Fruit fly (Drosophila melanogaster) whole organism, wandering third instar larva: ENCODE results near the gene Dhc62B.

Experiments
- Abd-B ChIP-seq: fragments of >200 bp; optimal IDR thresholded peaks from 2 replicates; lab custom pipeline; 2017; ENCODE audit warnings: missing biosample characterization, missing genetic modification characterization
- CG32264 ChIP-seq: fragments of 200-800 bp; sonication (Bioruptor generic); optimal IDR thresholded peaks from 2 replicates; lab custom pipeline; 2016; ENCODE audit warnings: missing biosample characterization, missing genetic modification characterization
- CG9705 ChIP-seq: fragments of 200-800 bp; sonication (Bioruptor generic); optimal IDR thresholded peaks from 2 replicates; lab custom pipeline; 2018; ENCODE audit warnings: missing biosample characterization, mild to moderate bottlenecking, missing genetic modification characterization
- CrebA ChIP-seq: fragments of 200-800 bp; sonication (Bioruptor generic); optimal IDR thresholded peaks from 2 replicates; lab custom pipeline; 2016; ENCODE audit warnings: missing biosample characterization, mild to moderate bottlenecking, missing genetic modification characterization, borderline replicate concordance
- Dfd ChIP-seq: fragments of >200 bp; optimal IDR thresholded peaks from 2 replicates; lab custom pipeline; 2017; ENCODE audit warnings: missing biosample characterization, missing genetic modification characterization
- Dif ChIP-seq: fragments of 200-275, 200-300 bp; sonication (Bioruptor generic); optimal IDR thresholded peaks from 2 replicates; lab custom pipeline; 2018; ENCODE audit warnings: missing biosample characterization, missing genetic modification characterization; ENCODE audit not compliant: partially characterized antibody
- GATAd ChIP-seq: sonication (Bioruptor generic); optimal IDR thresholded peaks from 2 replicates; lab custom pipeline; 2016; ENCODE audit warnings: missing biosample characterization, missing genetic modification characterization
- Hnf4 ChIP-seq: fragments of 200-800 bp; sonication (Bioruptor generic); optimal IDR thresholded peaks from 2 replicates; lab custom pipeline; 2016; ENCODE audit warnings: missing biosample characterization, mild to moderate bottlenecking, missing genetic modification characterization
- Hr83 ChIP-seq: fragments of 200-300 bp; sonication (Bioruptor generic); optimal IDR thresholded peaks from 2 replicates; lab custom pipeline; 2016; ENCODE audit warnings: missing biosample characterization, mild to moderate bottlenecking, missing genetic modification characterization, moderate library complexity; ENCODE audit not compliant: poor library complexity, severe bottlenecking
- Jra ChIP-seq: sonication (Bioruptor generic); optimal IDR thresholded peaks from 2 replicates; lab custom pipeline; 2016; ENCODE audit warnings: missing biosample characterization, missing genetic modification characterization
- Mio ChIP-seq: sonication (Bioruptor generic); optimal IDR thresholded peaks from 2 replicates; lab custom pipeline; 2016; ENCODE audit warnings: missing biosample characterization, missing genetic modification characterization
- Myc ChIP-seq: fragments of >200 bp; optimal IDR thresholded peaks from 2 replicates; lab custom pipeline; 2017
- OdsH ChIP-seq: fragments of 200-800 bp; sonication (Bioruptor generic); optimal IDR thresholded peaks from 2 replicates; lab custom pipeline; 2016; ENCODE audit warnings: missing biosample characterization, mild to moderate bottlenecking, missing genetic modification characterization
- Rel ChIP-seq, 2 experiments: fragments of 200-800 bp; sonication (Bioruptor generic) in 1 of 2; optimal IDR thresholded peaks; 2 replicates in 1 of 2; 3 replicates in 1 of 2; lab custom pipeline; 2016 to 2019; ENCODE audit warnings: mild to moderate bottlenecking in 2 of 2, missing biosample characterization in 2 of 2, missing genetic modification characterization in 2 of 2, moderate library complexity in 1 of 2
- Sp1 ChIP-seq: fragments of 200-800 bp; sonication (Bioruptor generic); optimal IDR thresholded peaks from 3 replicates; lab custom pipeline; 2019; ENCODE audit warnings: missing biosample characterization, mild to moderate bottlenecking, missing genetic modification characterization, moderate library complexity
- Vsx2 ChIP-seq: fragments of 200-300, 225-300 bp; sonication (Bioruptor generic); optimal IDR thresholded peaks from 2 replicates; lab custom pipeline; 2018; ENCODE audit warnings: missing biosample characterization, missing genetic modification characterization; ENCODE audit not compliant: partially characterized antibody
- br ChIP-seq: fragments of 200-800 bp; sonication (Bioruptor generic); optimal IDR thresholded peaks from 2 replicates; lab custom pipeline; 2016; ENCODE audit warnings: missing biosample characterization, missing genetic modification characterization
- brk ChIP-seq: fragments of 200-800 bp; sonication (Bioruptor generic); optimal IDR thresholded peaks from 2 replicates; lab custom pipeline; 2016; ENCODE audit warnings: missing biosample characterization, mild to moderate bottlenecking, missing genetic modification characterization
- dl ChIP-seq, 2 experiments: fragments of 175-275, 200-275 bp in 1 of 2; fragments of 200-275 bp in 1 of 2; sonication (Bioruptor generic); optimal IDR thresholded peaks; lab custom pipeline; 2018; ENCODE audit warnings: mild to moderate bottlenecking in 2 of 2, missing biosample characterization in 2 of 2, missing genetic modification characterization in 2 of 2, moderate library complexity in 2 of 2; ENCODE audit not compliant: partially characterized antibody in 2 of 2, insufficient read depth in 1 of 2
- dsf ChIP-seq: sonication (Bioruptor generic); optimal IDR thresholded peaks from 2 replicates; lab custom pipeline; 2016; ENCODE audit warnings: missing biosample characterization, missing genetic modification characterization, borderline replicate concordance
- ey ChIP-seq: fragments of 200-800 bp; sonication (Bioruptor generic); optimal IDR thresholded peaks from 2 replicates; lab custom pipeline; 2016; ENCODE audit warnings: missing biosample characterization, missing genetic modification characterization
- fru ChIP-seq: fragments of 200-800 bp; sonication (Bioruptor generic); optimal IDR thresholded peaks from 3 replicates; lab custom pipeline; 2016; ENCODE audit warnings: missing biosample characterization, mild to moderate bottlenecking, missing genetic modification characterization
- h ChIP-seq: fragments of 200-800 bp; sonication (Bioruptor generic); optimal IDR thresholded peaks from 3 replicates; lab custom pipeline; 2016; ENCODE audit warnings: missing biosample characterization, mild to moderate bottlenecking, missing genetic modification characterization
- jim ChIP-seq: fragments of 175-275, 200-325 bp; sonication (Bioruptor generic); optimal IDR thresholded peaks from 2 replicates; lab custom pipeline; 2016; ENCODE audit warnings: missing biosample characterization, mild to moderate bottlenecking, missing genetic modification characterization
- lola ChIP-seq: fragments of >200 bp; optimal IDR thresholded peaks from 2 replicates; lab custom pipeline; 2017; ENCODE audit warnings: missing biosample characterization, missing genetic modification characterization
- pan ChIP-seq: fragments of >200 bp; optimal IDR thresholded peaks from 2 replicates; lab custom pipeline; 2017
- psq ChIP-seq: fragments of 200-800 bp; sonication (Bioruptor generic); optimal IDR thresholded peaks from 3 replicates; lab custom pipeline; 2017; ENCODE audit warnings: missing biosample characterization, mild to moderate bottlenecking, missing genetic modification characterization, moderate library complexity
- rgr ChIP-seq: fragments of 200-800 bp; sonication (Bioruptor generic); optimal IDR thresholded peaks from 3 replicates; lab custom pipeline; 2016; ENCODE audit warnings: missing biosample characterization, mild to moderate bottlenecking, missing genetic modification characterization
- sage ChIP-seq: fragments of 200-800 bp; sonication (Bioruptor generic); optimal IDR thresholded peaks from 2 replicates; lab custom pipeline; 2016; ENCODE audit warnings: missing biosample characterization, mild to moderate bottlenecking, missing genetic modification characterization
- sv ChIP-seq: fragments of 200-800 bp; sonication (Bioruptor generic); optimal IDR thresholded peaks from 3 replicates; lab custom pipeline; 2016; ENCODE audit warnings: missing biosample characterization, missing genetic modification characterization
- tai ChIP-seq: sonication (Bioruptor generic); optimal IDR thresholded peaks from 2 replicates; lab custom pipeline; 2016; ENCODE audit warnings: missing biosample characterization, missing genetic modification characterization
- usp ChIP-seq: fragments of >200 bp; optimal IDR thresholded peaks from 2 replicates; lab custom pipeline; 2017; ENCODE audit warnings: missing biosample characterization, missing genetic modification characterization
- woc ChIP-seq: sonication (Bioruptor generic); optimal IDR thresholded peaks from 2 replicates; lab custom pipeline; 2016; ENCODE audit warnings: missing biosample characterization, mild to moderate bottlenecking, missing genetic modification characterization

The Dhc62B gene

DNA sequence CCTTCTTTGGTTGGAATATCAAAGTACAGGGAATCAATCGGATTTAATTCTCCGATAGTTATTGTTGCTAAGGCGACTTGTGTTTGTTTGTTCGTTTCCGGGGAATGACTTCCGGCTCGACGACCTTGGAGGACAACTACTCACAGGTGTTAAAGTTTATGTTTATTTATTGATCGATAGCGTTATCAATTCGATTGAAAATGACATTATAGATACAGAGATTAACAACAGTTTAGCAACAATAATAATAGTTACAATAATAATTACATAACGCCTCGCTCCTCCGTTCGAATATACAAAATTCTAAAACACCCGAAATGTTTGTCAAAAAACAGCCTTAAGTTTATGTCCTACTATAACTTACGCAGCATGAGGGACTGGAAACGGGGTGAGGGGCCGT lies at the start of gene Dhc62B:
Gene Dhc62B, minus strand, starts transcription at position 101 of the 400 bp plus-strand sequence.
- TF ChIP-seq dl (GFP tag; optimal IDR thresholded peaks at IDR 0.05; lab: Kevin White, UChicago; ENCODE audit: insufficient read depth in 1 of 2, partially characterized antibody in 2 of 2) (no peak), tai (GFP tag; lab: Kevin White, UChicago) (no peak), pan (lab: Kevin White, UChicago) (no peak), Hr83 (no peak), Vsx2 (no peak), CrebA (GFP tag; lab: Kevin White, UChicago) (no peak), dsf (GFP tag; lab: Kevin White, UChicago) (no peak), Sp1 (GFP tag; lab: Kevin White, UChicago) (no peak), sv (GFP tag; lab: Kevin White, UChicago) (no peak), jim (GFP tag; lab: Kevin White, UChicago) (no peak), fru (GFP tag; lab: Kevin White, UChicago) (no peak)

DNA sequence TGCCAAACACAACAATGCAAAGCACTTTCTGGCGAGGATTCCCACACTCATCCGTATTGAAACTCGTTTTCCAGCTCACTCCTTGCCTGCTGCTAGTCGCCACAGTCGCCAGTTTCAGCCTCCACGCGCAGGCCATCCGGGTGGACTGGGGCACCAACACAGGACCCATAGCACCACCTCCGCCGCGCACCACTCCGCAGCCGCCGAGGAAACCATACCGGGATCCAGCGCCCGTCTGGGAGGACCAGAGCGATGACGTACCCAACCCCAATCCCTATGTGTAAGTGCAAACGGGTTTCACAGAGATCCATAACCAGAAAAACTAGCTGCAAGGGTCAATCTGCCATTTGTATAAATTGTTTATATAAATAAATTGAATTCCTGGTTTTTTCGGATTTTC lies 49.6 kb upstream of the Dhc62B start:
- no peak for TF ChIP-seq woc
- TF ChIP-seq CrebA (GFP tag; lab: Kevin White, UChicago) = no peak
- no peak for TF ChIP-seq br (GFP tag; lab: Kevin White, UChicago)
- TF ChIP-seq Mio (GFP tag; lab: Kevin White, UChicago) = no peak
- TF ChIP-seq Myc (lab: Kevin White, UChicago) = no peak
- no peak for TF ChIP-seq dl (GFP tag; optimal IDR thresholded peaks at IDR 0.05; lab: Kevin White, UChicago; ENCODE audit: insufficient read depth in 1 of 2, partially characterized antibody in 2 of 2)
- TF ChIP-seq rgr (GFP tag; lab: Kevin White, UChicago) = no peak
- TF ChIP-seq Hr83 = no peak
- TF ChIP-seq pan (lab: Kevin White, UChicago) = no peak
- no peak for TF ChIP-seq GATAd (GFP tag; lab: Kevin White, UChicago)
- TF ChIP-seq Jra (GFP tag; lab: Kevin White, UChicago) = no peak
- TF ChIP-seq Rel (GFP tag; optimal IDR thresholded peaks at IDR 0.05; lab: Kevin White, UChicago) = no peak
- no peak for TF ChIP-seq Rel (tag; optimal IDR thresholded peaks at IDR 0.05; lab: Kevin White, UChicago)
- TF ChIP-seq h (GFP tag; lab: Kevin White, UChicago) = no peak
- TF ChIP-seq ey = no peak
- no peak for TF ChIP-seq sage (GFP tag; lab: Kevin White, UChicago)
- no peak for TF ChIP-seq Dfd
- TF ChIP-seq, all 38 proteins: peak for 0

dm6 chr3L:1818834-1819233 lies 47.3 kb upstream of the Dhc62B start:
- TF ChIP-seq lola (GFP tag; lab: Kevin White, UChicago) (no peak), CG32264 (no peak), dl (GFP tag; optimal IDR thresholded peaks at IDR 0.05; lab: Kevin White, UChicago; ENCODE audit: insufficient read depth in 1 of 2, partially characterized antibody in 2 of 2) (no peak), brk (GFP tag; lab: Kevin White, UChicago) (no peak), CG9705 (no peak), CrebA (GFP tag; lab: Kevin White, UChicago) (no peak), pan (lab: Kevin White, UChicago) (no peak), Sp1 (GFP tag; lab: Kevin White, UChicago) (no peak), usp (GFP tag; lab: Kevin White, UChicago) (no peak), OdsH (GFP tag; lab: Kevin White, UChicago) (no peak), Hnf4 (GFP tag; lab: Kevin White, UChicago) (no peak), GATAd (GFP tag; lab: Kevin White, UChicago) (no peak), Dif (GFP tag; lab: Kevin White, UChicago) (no peak), Mio (GFP tag; lab: Kevin White, UChicago) (no peak), jim (GFP tag; lab: Kevin White, UChicago) (no peak), Dfd (no peak), psq (GFP tag; lab: Kevin White, UChicago) (no peak), woc (no peak), Abd-B (GFP tag; lab: Kevin White, UChicago) (no peak)

DNA sequence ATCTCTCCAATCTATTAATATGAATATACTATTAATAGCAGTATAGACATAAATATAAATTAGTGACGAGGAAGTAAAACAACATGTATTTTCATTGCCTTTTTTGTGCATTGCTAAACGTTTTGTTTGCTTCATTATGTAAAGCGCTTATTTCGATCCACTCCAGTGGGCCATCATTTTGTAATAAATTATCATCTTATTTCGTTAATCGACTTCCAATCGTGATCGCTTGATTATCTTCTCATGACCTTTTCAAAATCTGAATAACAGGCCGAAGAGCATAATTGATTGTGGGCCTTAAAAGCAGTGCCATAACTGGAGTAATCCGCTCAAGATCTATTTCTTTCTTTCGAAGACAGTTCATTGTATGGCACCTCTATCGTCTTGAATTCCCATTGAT lies 45.8 kb upstream of the Dhc62B start:
- TF ChIP-seq brk (GFP tag; lab: Kevin White, UChicago) (no peak), usp (GFP tag; lab: Kevin White, UChicago) (no peak)
